Worm (Caenorhabditis elegans): ENCODE measurements around the gene nlp-19.

The nlp-19 gene

ce11 chrX:11001750-11002149 lies 43.2 kb downstream of the nlp-19 start, which contains the start of gene col-177:
Gene col-177, minus strand, starts transcription at chrX:11001850.
- no peak for TF ChIP-seq ztf-11 (tag; optimal IDR thresholded peaks at IDR 0.05)
- TF ChIP-seq efl-1 (optimal IDR thresholded peaks at IDR 0.05), result no peak
- TF ChIP-seq efl-1 (GFP tag; optimal IDR thresholded peaks at IDR 0.05 in 1 of 2), result peak in 1 of 2 experiments; percentile 49

- TF ChIP-seq grh-1 (GFP tag; IDR thresholded peaks at IDR 0.05), result no peak
- TF ChIP-seq aly-2 (tag; optimal IDR thresholded peaks at IDR 0.05), result no peak
- no peak for TF ChIP-seq mef-2 (tag; optimal IDR thresholded peaks at IDR 0.05)
- no peak for TF ChIP-seq snpc-4 (tag; optimal IDR thresholded peaks at IDR 0.05)
- no peak for TF ChIP-seq nhr-84 (tag; optimal IDR thresholded peaks at IDR 0.05)
- TF ChIP-seq ceh-63 (GFP tag; optimal IDR thresholded peaks at IDR 0.05), result no peak
- no peak for TF ChIP-seq nhr-11 (tag; optimal IDR thresholded peaks at IDR 0.05)
These were observed 45.2 kb downstream of the nlp-19 start for ce11 chrX:11003701-11004100.

ce11 chrX:11007393-11007792 lies 48.9 kb downstream of the nlp-19 start:
- TF ChIP-seq hpl-2 (GFP tag; optimal IDR thresholded peaks at IDR 0.05), result peak; percentile 32
- TF ChIP-seq lin-35 (GFP tag; optimal IDR thresholded peaks at IDR 0.05), result peak in 1 of 2 experiments; percentile 44
- TF ChIP-seq elt-2 (tag; optimal IDR thresholded peaks at IDR 0.05), result peak; percentile 33
- TF ChIP-seq ceh-8 (GFP tag; optimal IDR thresholded peaks at IDR 0.05), result no peak
- TF ChIP-seq nhr-90 (tag; optimal IDR thresholded peaks at IDR 0.05; ENCODE audit: poor library complexity), result peak; percentile 5

ce11 chrX:11008052-11008451 lies 49.5 kb downstream of the nlp-19 start, which contains the start of gene del-5:
Gene del-5, minus strand, starts transcription at chrX:11008181.
- no peak for TF ChIP-seq efl-3 (GFP tag; optimal IDR thresholded peaks at IDR 0.05)
- TF ChIP-seq egl-27 (tag; optimal IDR thresholded peaks at IDR 0.05), result no peak
- TF ChIP-seq elt-2 (tag; optimal IDR thresholded peaks at IDR 0.05), result peak; percentile 83
- no peak for TF ChIP-seq aly-2 (tag; optimal IDR thresholded peaks at IDR 0.05)
- TF ChIP-seq ceh-63 (GFP tag; optimal IDR thresholded peaks at IDR 0.05), result no peak
- no peak for TF ChIP-seq lin-13 (GFP tag; optimal IDR thresholded peaks at IDR 0.05)
- TF ChIP-seq lin-35 (GFP tag; optimal IDR thresholded peaks at IDR 0.05), result peak in 1 of 2 experiments; percentile 32
- no peak for TF ChIP-seq sox-4 (tag; optimal IDR thresholded peaks at IDR 0.05)
- no peak for TF ChIP-seq C04F5.9 (tag; optimal IDR thresholded peaks at IDR 0.05)

Data from whole organism, L1 larva.